Fruit fly (Drosophila melanogaster) whole organism, embryonic: ENCODE data around the gene jet.

ENCODE experiments used
- Atf-2 ChIP-seq: fragments of 200-800 bp; sonication (Bioruptor generic); optimal IDR thresholded peaks from 2 replicates; lab custom pipeline; 2016; ENCODE audit warnings: missing biosample characterization, missing genetic modification characterization
- BtbVII ChIP-seq: fragments of 200-800 bp; sonication (Bioruptor generic); optimal IDR thresholded peaks from 3 replicates; lab custom pipeline; 2017; ENCODE audit warnings: missing biosample characterization, mild to moderate bottlenecking, missing genetic modification characterization
- CG13624 ChIP-seq: fragments of 200-800 bp; sonication (Bioruptor generic); optimal IDR thresholded peaks from 2 replicates; lab custom pipeline; 2016; ENCODE audit warnings: missing biosample characterization, missing genetic modification characterization
- CG14965 ChIP-seq: fragments of 200-800 bp; sonication (Bioruptor generic); optimal IDR thresholded peaks from 2 replicates; lab custom pipeline; 2016; ENCODE audit warnings: missing biosample characterization, missing genetic modification characterization, borderline replicate concordance
- CG15269 ChIP-seq: fragments of 200-800 bp; sonication (Bioruptor generic); optimal IDR thresholded peaks from 2 replicates; lab custom pipeline; 2018; ENCODE audit warnings: missing biosample characterization, mild to moderate bottlenecking, missing genetic modification characterization, moderate library complexity
- CG18011 ChIP-seq: fragments of 200-800 bp; sonication (Bioruptor generic); optimal IDR thresholded peaks from 2 replicates; lab custom pipeline; 2017; ENCODE audit warnings: missing biosample characterization, missing genetic modification characterization, mild to moderate bottlenecking, moderate library complexity, missing genotype
- CG18262 ChIP-seq: fragments of 200-800 bp; optimal IDR thresholded peaks from 3 replicates; lab custom pipeline; 2019; ENCODE audit warnings: missing biosample characterization, mild to moderate bottlenecking, missing genetic modification characterization, moderate library complexity
- CG1832 ChIP-seq: fragments of 200-800 bp; sonication (Bioruptor generic); optimal IDR thresholded peaks from 2 replicates; lab custom pipeline; 2017; ENCODE audit warnings: missing biosample characterization, mild to moderate bottlenecking, missing genetic modification characterization, inconsistent platforms
- CG2889 ChIP-seq: fragments of 200-800 bp; sonication (Bioruptor generic); IDR thresholded peaks from 3 replicates; pipeline ENCODE4 v1.3.6; 2022; ENCODE audit warnings: missing biosample characterization, missing genetic modification characterization
- CG32772 ChIP-seq: fragments of 200-800 bp; sonication (Bioruptor generic); IDR thresholded peaks from 2 replicates; pipeline ENCODE4 v1.3.6; 2022; ENCODE audit warnings: missing biosample characterization, missing genetic modification characterization
- CG3281 ChIP-seq: fragments of 200-800 bp; sonication (Bioruptor generic); optimal IDR thresholded peaks from 3 replicates; lab custom pipeline; 2017; ENCODE audit warnings: missing biosample characterization, mild to moderate bottlenecking, missing genetic modification characterization
- CG3847 ChIP-seq: fragments of 200-800 bp; sonication (Bioruptor generic); IDR thresholded peaks from 2 replicates; pipeline ENCODE4 v1.3.6; 2022; ENCODE audit warnings: missing biosample characterization, missing genetic modification characterization
- CG4424 ChIP-seq: fragments of 200-800 bp; sonication (Bioruptor generic); optimal IDR thresholded peaks from 3 replicates; lab custom pipeline; 2016; ENCODE audit warnings: missing biosample characterization, missing genetic modification characterization
- CG6854 ChIP-seq: fragments of 200-800 bp; sonication (Bioruptor generic); optimal IDR thresholded peaks from 3 replicates; lab custom pipeline; 2017; ENCODE audit warnings: missing biosample characterization, mild to moderate bottlenecking, missing genetic modification characterization
- CG7271 ChIP-seq: fragments of 200-800 bp; sonication (Bioruptor generic); optimal IDR thresholded peaks from 2 replicates; lab custom pipeline; 2018; ENCODE audit warnings: missing biosample characterization, mild to moderate bottlenecking, missing genetic modification characterization, moderate library complexity
- CG7745 ChIP-seq: fragments of 200-800 bp; sonication (Bioruptor generic); optimal IDR thresholded peaks from 2 replicates; lab custom pipeline; 2018; ENCODE audit warnings: missing biosample characterization, mild to moderate bottlenecking, missing genetic modification characterization, moderate library complexity
- CG7786 ChIP-seq: fragments of 200-800 bp; sonication (Bioruptor generic); optimal IDR thresholded peaks from 2 replicates; lab custom pipeline; 2016; ENCODE audit warnings: missing biosample characterization, missing genetic modification characterization
- Dbx ChIP-seq: fragments of 200-800 bp; sonication (Bioruptor generic); IDR thresholded peaks from 3 replicates; pipeline ENCODE4 v1.3.6; 2022; ENCODE audit warnings: missing biosample characterization, missing genetic modification characterization
- Deaf1 ChIP-seq: fragments of 200-800 bp; optimal IDR thresholded peaks from 3 replicates; lab custom pipeline; 2019; ENCODE audit warnings: missing biosample characterization, mild to moderate bottlenecking, missing genetic modification characterization, moderate library complexity
- Dref ChIP-seq: fragments of 200-800 bp; sonication (Bioruptor generic); IDR thresholded peaks from 2 replicates; pipeline ENCODE4 v1.3.6; 2022; ENCODE audit warnings: missing biosample characterization, missing genetic modification characterization
- ERR ChIP-seq: fragments of 200-800 bp; sonication (Bioruptor generic); optimal IDR thresholded peaks from 2 replicates; lab custom pipeline; 2016; ENCODE audit warnings: missing biosample characterization, missing genetic modification characterization
- H15 ChIP-seq: fragments of 200-800 bp; sonication (Bioruptor generic); IDR thresholded peaks from 3 replicates; pipeline ENCODE4 v1.3.6; 2022; ENCODE audit warnings: missing biosample characterization, missing genetic modification characterization
- Hand ChIP-seq: fragments of 200-800 bp; sonication (Bioruptor generic); optimal IDR thresholded peaks from 2 replicates; lab custom pipeline; 2017; ENCODE audit warnings: mild to moderate bottlenecking, missing biosample characterization, missing genetic modification reagents, missing genetic modification characterization
- HmgD ChIP-seq: fragments of 200-800 bp; sonication (Bioruptor generic); optimal IDR thresholded peaks from 3 replicates; lab custom pipeline; 2016; ENCODE audit warnings: missing biosample characterization, missing genetic modification characterization
- Hsf ChIP-seq: fragments of 200-800 bp; sonication (Bioruptor generic); optimal IDR thresholded peaks from 3 replicates; lab custom pipeline; 2016; ENCODE audit warnings: missing biosample characterization, missing genetic modification characterization
- Kr ChIP-seq: fragments of 200-800 bp; sonication (Bioruptor generic); optimal IDR thresholded peaks from 2 replicates; lab custom pipeline; 2017; ENCODE audit warnings: missing biosample characterization, mild to moderate bottlenecking, missing genetic modification characterization
- MESR4 ChIP-seq: fragments of 200-800 bp; sonication (Bioruptor generic); optimal IDR thresholded peaks from 2 replicates; lab custom pipeline; 2018; ENCODE audit warnings: missing biosample characterization, mild to moderate bottlenecking, missing genetic modification characterization, moderate library complexity
- MTF-1 ChIP-seq: fragments of 200-800 bp; sonication (Bioruptor generic); optimal IDR thresholded peaks from 2 replicates; lab custom pipeline; 2018; ENCODE audit warnings: missing biosample characterization, mild to moderate bottlenecking, missing genetic modification characterization, borderline replicate concordance
- NC2α ChIP-seq: fragments of 200-800 bp; sonication (Bioruptor generic); optimal IDR thresholded peaks from 2 replicates; lab custom pipeline; 2016; ENCODE audit warnings: missing biosample characterization, missing genetic modification characterization
- Nf-YB ChIP-seq: fragments of 200-800 bp; sonication (Bioruptor generic); optimal IDR thresholded peaks from 3 replicates; lab custom pipeline; 2019; ENCODE audit warnings: missing biosample characterization, mild to moderate bottlenecking, missing genetic modification characterization, moderate library complexity
- Six4 ChIP-seq: fragments of 200-800 bp; sonication (Bioruptor generic); optimal IDR thresholded peaks from 2 replicates; lab custom pipeline; 2016; ENCODE audit warnings: missing biosample characterization, missing genetic modification characterization
- Sox102F ChIP-seq: fragments of 200-800 bp; sonication (Bioruptor generic); optimal IDR thresholded peaks from 2 replicates; lab custom pipeline; 2018; ENCODE audit warnings: missing biosample characterization, mild to moderate bottlenecking, missing genetic modification characterization, moderate library complexity
- ap ChIP-seq: fragments of 200-800 bp; sonication (Bioruptor generic); IDR thresholded peaks from 2 replicates; pipeline ENCODE4 v1.3.6; 2022; ENCODE audit warnings: missing biosample characterization, missing genetic modification characterization
- da ChIP-seq: fragments of 200-800 bp; sonication (Bioruptor generic); optimal IDR thresholded peaks from 2 replicates; lab custom pipeline; 2016; ENCODE audit warnings: missing biosample characterization, missing genetic modification characterization
- ewg ChIP-seq: fragments of 200-800 bp; sonication (Bioruptor generic); optimal IDR thresholded peaks from 3 replicates; lab custom pipeline; 2017; ENCODE audit warnings: mild to moderate bottlenecking, missing biosample characterization, missing genetic modification reagents, missing genetic modification characterization
- fd96Cb ChIP-seq: fragments of 200-800 bp; sonication (Bioruptor generic); optimal IDR thresholded peaks from 2 replicates; lab custom pipeline; 2018; ENCODE audit warnings: missing biosample characterization, mild to moderate bottlenecking, missing genetic modification characterization, moderate library complexity
- gfzf ChIP-seq: fragments of 200-800 bp; sonication (Bioruptor generic); optimal IDR thresholded peaks from 2 replicates; lab custom pipeline; 2016; ENCODE audit warnings: missing biosample characterization, mild to moderate bottlenecking, missing genetic modification characterization, moderate library complexity
- gro ChIP-seq: fragments of 200-800 bp; sonication (Bioruptor generic); optimal IDR thresholded peaks from 2 replicates; lab custom pipeline; 2016; ENCODE audit warnings: missing biosample characterization, missing genetic modification characterization
- gsb-n ChIP-seq: fragments of 200-800 bp; sonication (Bioruptor generic); optimal IDR thresholded peaks from 3 replicates; lab custom pipeline; 2018; ENCODE audit warnings: missing biosample characterization, mild to moderate bottlenecking, missing genetic modification characterization
- klu ChIP-seq: fragments of 200-800 bp; sonication (Bioruptor generic); IDR thresholded peaks from 2 replicates; pipeline ENCODE4 v1.3.6; 2022; ENCODE audit warnings: missing biosample characterization, missing genetic modification characterization
- lbe ChIP-seq: fragments of 200-800 bp; sonication (Bioruptor generic); optimal IDR thresholded peaks from 2 replicates; lab custom pipeline; 2016; ENCODE audit warnings: missing biosample characterization, mild to moderate bottlenecking, missing genetic modification characterization
- lola ChIP-seq, 3 experiments: fragments of >200 bp in 2 of 3; fragments of 200-800 bp in 1 of 3; sonication (Bioruptor generic) in 1 of 3; optimal IDR thresholded peaks; 2 replicates each; lab custom pipeline; 2017 to 2019; ENCODE audit warnings: missing biosample characterization in 3 of 3, missing genetic modification characterization in 3 of 3, mild to moderate bottlenecking in 1 of 3, moderate library complexity in 1 of 3
- luna ChIP-seq: fragments of 200-800 bp; sonication (Bioruptor generic); optimal IDR thresholded peaks from 2 replicates; lab custom pipeline; 2016; ENCODE audit warnings: missing biosample characterization, missing genetic modification characterization
- mam ChIP-seq: fragments of 200-800 bp; sonication (Bioruptor generic); optimal IDR thresholded peaks from 3 replicates; lab custom pipeline; 2016; ENCODE audit warnings: missing biosample characterization, missing genetic modification characterization
- nerfin-2 ChIP-seq: fragments of 200-800 bp; sonication (Bioruptor generic); IDR thresholded peaks from 2 replicates; pipeline ENCODE4 v1.3.6; 2022; ENCODE audit warnings: missing biosample characterization, missing genetic modification characterization; ENCODE audit not compliant: partially characterized antibody
- pfk ChIP-seq: fragments of 200-800 bp; sonication (Bioruptor generic); optimal IDR thresholded peaks from 2 replicates; lab custom pipeline; 2018; ENCODE audit warnings: missing biosample characterization, mild to moderate bottlenecking, missing genetic modification characterization, moderate library complexity
- prd ChIP-seq, 3 experiments: fragments of >200 bp in 2 of 3; fragments of 200-800 bp in 1 of 3; sonication (Bioruptor generic) in 1 of 3; optimal IDR thresholded peaks in 2 of 3; IDR thresholded peaks in 1 of 3; 2 replicates in 2 of 3; 3 replicates in 1 of 3; pipeline versions ENCODE4 v1.3.6 to Lab custom; 2017 to 2022; ENCODE audit warnings: missing biosample characterization in 1 of 3, missing genetic modification characterization in 1 of 3
- shn ChIP-seq: fragments of 200-800 bp; sonication (Bioruptor generic); optimal IDR thresholded peaks from 3 replicates; lab custom pipeline; 2016; ENCODE audit warnings: missing biosample characterization, missing genetic modification characterization
- sob ChIP-seq: fragments of 200-800 bp; sonication (Bioruptor generic); IDR thresholded peaks from 2 replicates; pipeline ENCODE4 v1.3.6; 2022; ENCODE audit warnings: missing biosample characterization, missing genetic modification characterization
- sug ChIP-seq: fragments of 200-800 bp; optimal IDR thresholded peaks from 2 replicates; lab custom pipeline; 2019; ENCODE audit warnings: missing biosample characterization, mild to moderate bottlenecking, missing genetic modification characterization, moderate library complexity

The jet gene

dm6 chr2L:4907986-4908385 lies 41.6 kb downstream of the jet start (continued):
- TF ChIP-seq NC2α (no peak), Nf-YB (peak; percentile 51), gro (no peak), Hand (GFP tag; lab: Kevin White, UChicago) (no peak), CG18011 (peak; percentile 41), CG13624 (no peak), sob (GFP tag; lab: Robert Waterston, UW) (peak; percentile 77), CG15269 (tag; lab: Kevin White, UChicago) (peak; percentile 89), H15 (peak; percentile 65; the same call in 1 of the 3 replicates), BtbVII (peak; percentile 44), Hsf (GFP tag; lab: Kevin White, UChicago) (peak; percentile 47), MESR4 (GFP tag; lab: Kevin White, UChicago) (no peak), pfk (GFP tag; lab: Kevin White, UChicago) (no peak), da (no peak), Dref (GFP tag; lab: Robert Waterston, UW) (no peak), CG7745 (tag; lab: Kevin White, UChicago) (no peak), CG7786 (GFP tag; lab: Kevin White, UChicago) (no peak), lbe (GFP tag; lab: Kevin White, UChicago) (no peak), MTF-1 (GFP tag; lab: Kevin White, UChicago) (peak; percentile 21), Kr (no peak), CG18262 (peak; percentile 77), CG4424 (GFP tag; lab: Kevin White, UChicago) (peak; percentile 74), Six4 (GFP tag; lab: Kevin White, UChicago) (peak; percentile 50), Atf-2 (GFP tag; lab: Kevin White, UChicago) (no peak), sug (tag; lab: Kevin White, UChicago) (peak; percentile 30), CG3847 (no peak), klu (GFP tag; lab: Robert Waterston, UW) (no peak), Dbx (GFP tag; lab: Robert Waterston, UW) (no peak), ewg (peak; percentile 64), fd96Cb (tag; lab: Kevin White, UChicago) (peak; percentile 77), lola (GFP tag; optimal IDR thresholded peaks at IDR 0.05; lab: Kevin White, UChicago) (peak in 1 of 3 experiments; percentile 43), CG2889 (GFP tag; lab: Robert Waterston, UW) (peak; percentile 47; the same call in 1 of the 3 replicates), Sox102F (GFP tag; lab: Kevin White, UChicago) (peak; percentile 93), CG3281 (GFP tag; lab: Kevin White, UChicago) (peak; percentile 36), CG14965 (no peak), CG7271 (tag; lab: Kevin White, UChicago) (no peak), CG6854 (GFP tag; lab: Kevin White, UChicago) (peak; percentile 62), Deaf1 (peak; percentile 24), gfzf (GFP tag; lab: Kevin White, UChicago) (no peak), nerfin-2 (no peak), gsb-n (tag; lab: Kevin White, UChicago) (peak; percentile 64), luna (GFP tag; lab: Kevin White, UChicago) (no peak), CG32772 (GFP tag; lab: Robert Waterston, UW) (peak; percentile 67), mam (GFP tag; lab: Kevin White, UChicago) (no peak), prd (optimal IDR thresholded peaks at IDR 0.05; lab: Kevin White, UChicago) (no peak), prd (GFP tag; IDR thresholded peaks at IDR 0.05; lab: Robert Waterston, UW) (peak; percentile 67), CG1832 (GFP tag; lab: Kevin White, UChicago) (no peak), HmgD (GFP tag; lab: Kevin White, UChicago) (no peak), shn (no peak), ERR (no peak), ap (peak; percentile 61)
